Fruit fly (Drosophila melanogaster) Kc167 (cell line): ENCODE data around the gene CCT3.

Experiments used
- Sin3A ChIP-seq: fragments of >200 bp; optimal IDR thresholded peaks from 2 replicates; lab custom pipeline; 2018; ENCODE audit warnings: missing external identifiers
- h ChIP-seq: fragments of >200 bp; optimal IDR thresholded peaks from 3 replicates; lab custom pipeline; 2018; ENCODE audit warnings: missing external identifiers
- insv ChIP-seq: fragments of >200 bp; optimal IDR thresholded peaks from 3 replicates; lab custom pipeline; 2018; ENCODE audit warnings: missing external identifiers
- psq ChIP-seq: fragments of >200 bp; optimal IDR thresholded peaks from 2 replicates; lab custom pipeline; 2017; ENCODE audit warnings: missing external identifiers

dm6 chr3R:16632698-16633097, 14.7 kb upstream of the CCT3 start:
- no peak for TF ChIP-seq insv (lab: Kevin White, UChicago)
- TF ChIP-seq h (lab: Kevin White, UChicago): no peak
- no peak for TF ChIP-seq psq
- TF ChIP-seq Sin3A: no peak
